Worm (Caenorhabditis elegans) whole organism, young adult: Measurements from ENCODE around the gene F21H7.2.
A peak's percentile ranks its signal among the peaks of the same experiment; 100 is the strongest.

Source experiments
- B0035.1 ChIP-seq: sonication (generic microtip); optimal IDR thresholded peaks from 2 replicates; lab custom pipeline; 2016; ENCODE audit warnings: missing genetic modification characterization, mild to moderate bottlenecking, missing compliant biosample characterization, missing genotype, missing genetic modification reagents
- B0261.1 ChIP-seq: sonication (generic microtip); optimal IDR thresholded peaks from 2 replicates; lab custom pipeline; 2016; ENCODE audit warnings: mild to moderate bottlenecking, missing genetic modification characterization, moderate library complexity, missing compliant biosample characterization
- C06A6.2 ChIP-seq: fragments of 200-800 bp; sonication (Bioruptor generic); conservative IDR thresholded peaks from 2 replicates; pipeline ENCODE4 v1.3.6; 2022; ENCODE audit warnings: missing genetic modification characterization, missing compliant biosample characterization
- D2030.7 ChIP-seq: fragments of 200-800 bp; sonication (Bioruptor generic); IDR thresholded peaks from 2 replicates; pipeline ENCODE4 v1.3.6; 2022; ENCODE audit warnings: missing genetic modification reagents, missing genetic modification characterization, missing compliant biosample characterization
- F23B12.7 ChIP-seq: sonication (generic microtip); optimal IDR thresholded peaks from 2 replicates; lab custom pipeline; 2017; ENCODE audit warnings: missing genetic modification characterization, mild to moderate bottlenecking, missing compliant biosample characterization, antibody characterized with exemption, moderate library complexity; ENCODE audit not compliant: insufficient read depth
- F33H1.4 ChIP-seq: fragments of 200-800 bp; sonication (Bioruptor generic); IDR thresholded peaks from 2 replicates; pipeline ENCODE4 v1.3.6; 2022; ENCODE audit warnings: missing genetic modification reagents, missing genetic modification characterization, missing compliant biosample characterization
- T26A5.8 ChIP-seq: sonication (generic microtip); optimal IDR thresholded peaks from 2 replicates; lab custom pipeline; 2016; ENCODE audit warnings: missing genetic modification characterization, missing compliant biosample characterization
- Y56A3A.18 ChIP-seq: fragments of 200-800 bp; sonication (Bioruptor generic); IDR thresholded peaks from 2 replicates; pipeline ENCODE4 v1.3.6; 2022; ENCODE audit warnings: missing genetic modification reagents, missing genetic modification characterization, missing compliant biosample characterization
- aptf-3 ChIP-seq: fragments of 200-800 bp; sonication (Bioruptor generic); IDR thresholded peaks from 2 replicates; pipeline ENCODE4 v1.3.6; 2022; ENCODE audit warnings: missing genetic modification characterization, missing compliant biosample characterization
- athp-1 ChIP-seq: sonication (generic microtip); optimal IDR thresholded peaks from 2 replicates; lab custom pipeline; 2017; ENCODE audit warnings: mild to moderate bottlenecking, missing genetic modification characterization, missing compliant biosample characterization
- attf-3 ChIP-seq: fragments of 200-800 bp; sonication (Bioruptor generic); conservative IDR thresholded peaks from 2 replicates; pipeline ENCODE4 v1.3.6; 2022; ENCODE audit warnings: missing genetic modification reagents, missing genetic modification characterization, missing compliant biosample characterization
- ccch-3 ChIP-seq: fragments of 200-800 bp; sonication (Bioruptor generic); optimal IDR thresholded peaks from 2 replicates; lab custom pipeline; 2018; ENCODE audit warnings: mild to moderate bottlenecking, missing genetic modification characterization, missing compliant biosample characterization
- cebp-2 ChIP-seq: fragments of 200-800 bp; sonication (Bioruptor generic); IDR thresholded peaks from 2 replicates; pipeline ENCODE4 v1.3.6; 2022; ENCODE audit warnings: missing genetic modification characterization, missing compliant biosample characterization
- ceh-100 ChIP-seq: fragments of 200-800 bp; sonication (Bioruptor generic); IDR thresholded peaks from 2 replicates; pipeline ENCODE4 v1.3.6; 2022; ENCODE audit warnings: missing genetic modification reagents, missing genetic modification characterization, missing compliant biosample characterization
- ceh-40 ChIP-seq: fragments of 200-800 bp; sonication (Bioruptor generic); IDR thresholded peaks from 2 replicates; pipeline ENCODE4 v1.3.6; 2022; ENCODE audit warnings: missing genetic modification characterization, missing compliant biosample characterization
- die-1 ChIP-seq: sonication (generic microtip); optimal IDR thresholded peaks from 2 replicates; lab custom pipeline; 2016; ENCODE audit warnings: missing genotype, mild to moderate bottlenecking, missing genetic modification characterization, missing compliant biosample characterization
- egl-18 ChIP-seq: fragments of 200-800 bp; sonication (Bioruptor generic); IDR thresholded peaks from 2 replicates; pipeline ENCODE4 v1.3.6; 2022; ENCODE audit warnings: missing genetic modification reagents, missing genetic modification characterization, missing compliant biosample characterization
- him-1 ChIP-seq: sonication (generic microtip); optimal IDR thresholded peaks from 2 replicates; lab custom pipeline; 2016; ENCODE audit warnings: missing genotype, missing genetic modification reagents, missing genetic modification characterization, missing compliant biosample characterization
- lag-1 ChIP-seq: fragments of 200-800 bp; sonication (Bioruptor generic); IDR thresholded peaks from 2 replicates; pipeline ENCODE4 v1.3.6; 2022; ENCODE audit warnings: missing genetic modification reagents, missing genetic modification characterization, missing compliant biosample characterization
- lin-26 ChIP-seq: fragments of 200-800 bp; sonication (Bioruptor generic); IDR thresholded peaks from 2 replicates; pipeline ENCODE4 v1.3.6; 2022; ENCODE audit warnings: missing genetic modification reagents, missing genetic modification characterization, missing compliant biosample characterization
- lin-54 ChIP-seq: fragments of 200-800 bp; sonication (Bioruptor generic); optimal IDR thresholded peaks from 2 replicates; lab custom pipeline; 2018; ENCODE audit warnings: mild to moderate bottlenecking, missing genetic modification characterization, missing compliant biosample characterization
- madf-6 ChIP-seq: fragments of 200-800 bp; sonication (Bioruptor generic); IDR thresholded peaks from 2 replicates; pipeline ENCODE4 v1.3.6; 2022; ENCODE audit warnings: missing genetic modification reagents, missing genetic modification characterization, missing compliant biosample characterization
- mxl-1 ChIP-seq: sonication (generic microtip); optimal IDR thresholded peaks from 2 replicates; lab custom pipeline; 2016; ENCODE audit warnings: missing genetic modification characterization, missing compliant biosample characterization
- nhr-90 ChIP-seq: sonication (generic microtip); optimal IDR thresholded peaks from 2 replicates; lab custom pipeline; 2016; ENCODE audit warnings: missing genotype, mild to moderate bottlenecking, missing genetic modification characterization, missing compliant biosample characterization
- pbrm-1 ChIP-seq: fragments of 200-800 bp; sonication (Bioruptor generic); IDR thresholded peaks from 2 replicates; pipeline ENCODE4 v1.3.6; 2022; ENCODE audit warnings: missing genetic modification reagents, missing genetic modification characterization, missing compliant biosample characterization
- snpc-1.3 ChIP-seq: sonication (generic microtip); optimal IDR thresholded peaks from 2 replicates; lab custom pipeline; 2017; ENCODE audit warnings: missing genetic modification characterization, mild to moderate bottlenecking, missing compliant biosample characterization, antibody characterized with exemption, moderate library complexity, missing genotype, missing genetic modification reagents; ENCODE audit not compliant: insufficient read depth
- snpc-4 ChIP-seq, 5 experiments: fragments of 150-350 bp in 1 of 5; sonication (generic microtip) in 4 of 5; optimal IDR thresholded peaks; 2 replicates each; lab custom pipeline; 2014 to 2018; ENCODE audit warnings: missing genetic modification characterization in 5 of 5, missing biosample characterization in 3 of 5, antibody characterized with exemption in 2 of 5, mild to moderate bottlenecking in 2 of 5, missing compliant biosample characterization in 2 of 5, missing genotype in 2 of 5, moderate library complexity in 2 of 5, missing genetic modification reagents in 1 of 5
- somi-1 ChIP-seq: fragments of 200-800 bp; sonication (Bioruptor generic); optimal IDR thresholded peaks from 2 replicates; lab custom pipeline; 2018; ENCODE audit warnings: mild to moderate bottlenecking, missing genetic modification characterization, missing compliant biosample characterization
- zfh-2 ChIP-seq: fragments of 200-800 bp; sonication (Bioruptor generic); conservative IDR thresholded peaks from 2 replicates; pipeline ENCODE4 v1.3.6; 2022; ENCODE audit warnings: missing genetic modification reagents, missing genetic modification characterization, missing compliant biosample characterization
- ztf-22 ChIP-seq: fragments of 200-800 bp; sonication (Bioruptor generic); optimal IDR thresholded peaks from 2 replicates; lab custom pipeline; 2018; ENCODE audit warnings: mild to moderate bottlenecking, missing genetic modification characterization, moderate library complexity, missing compliant biosample characterization
- ztf-25 ChIP-seq: fragments of 200-800 bp; sonication (Bioruptor generic); IDR thresholded peaks from 2 replicates; pipeline ENCODE4 v1.3.6; 2022; ENCODE audit warnings: missing genetic modification reagents, missing genetic modification characterization, missing compliant biosample characterization
- ztf-26 ChIP-seq: sonication (generic microtip); optimal IDR thresholded peaks from 2 replicates; lab custom pipeline; 2017; ENCODE audit warnings: missing genetic modification characterization, missing compliant biosample characterization
- ztf-28 ChIP-seq: fragments of 200-800 bp; sonication (Bioruptor generic); IDR thresholded peaks from 2 replicates; pipeline ENCODE4 v1.3.6; 2022; ENCODE audit warnings: missing genetic modification reagents, missing genetic modification characterization, missing compliant biosample characterization

The F21H7.2 gene

DNA sequence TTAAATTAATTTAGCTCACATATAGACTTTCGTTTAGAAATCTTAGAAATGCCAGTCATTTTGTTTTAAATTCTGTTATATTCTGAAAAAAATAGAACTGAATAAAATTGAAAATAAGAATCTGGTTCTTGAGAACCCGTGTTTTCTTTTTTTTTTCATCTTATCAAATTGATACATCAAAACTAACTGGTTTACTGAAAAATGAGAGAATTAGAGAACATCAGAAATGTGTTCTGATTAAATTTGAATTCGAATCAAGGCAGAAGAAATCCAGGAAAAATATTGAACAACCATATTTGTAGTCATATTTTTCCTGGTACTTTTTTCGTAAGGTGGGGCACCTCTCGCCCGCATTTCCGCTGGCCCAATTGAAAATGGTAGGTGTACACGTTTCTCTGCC lies 11.3 kb downstream of the F21H7.2 start, which contains the start of gene F11A5.15:
F11A5.15 (minus strand) TSS at position 101 of the 400 bp plus-strand sequence.
- no peak for TF ChIP-seq ztf-22
- TF ChIP-seq him-1 (tag; lab: Kevin White, UChicago), result no peak
- no peak for TF ChIP-seq pbrm-1
- no peak for TF ChIP-seq ccch-3 (GFP tag; lab: Kevin White, UChicago)
- TF ChIP-seq aptf-3 (GFP tag; lab: Robert Waterston, UW), result no peak
- no peak for TF ChIP-seq snpc-1.3 (tag; lab: Kevin White, UChicago)
- TF ChIP-seq ztf-25, result no peak
- TF ChIP-seq ceh-40 (GFP tag; lab: Robert Waterston, UW), result no peak
- TF ChIP-seq D2030.7, result no peak
- TF ChIP-seq snpc-4 (GFP tag; optimal IDR thresholded peaks at IDR 0.05; lab: Kevin White, UChicago), result no peak
- TF ChIP-seq snpc-4 (tag; optimal IDR thresholded peaks at IDR 0.05; lab: Kevin White, UChicago), result no peak
- TF ChIP-seq B0035.1 (tag; lab: Kevin White, UChicago), result no peak
- no peak for TF ChIP-seq athp-1
- no peak for TF ChIP-seq F23B12.7

- no peak for TF ChIP-seq zfh-2 (GFP tag; lab: Robert Waterston, UW)
- no peak for TF ChIP-seq Y56A3A.18
- no peak for TF ChIP-seq F33H1.4
- no peak for TF ChIP-seq F23B12.7
- TF ChIP-seq die-1 (tag; lab: Kevin White, UChicago), result no peak
- no peak for TF ChIP-seq madf-6 (GFP tag; lab: Robert Waterston, UW)
- no peak for TF ChIP-seq cebp-2 (GFP tag; lab: Robert Waterston, UW)
- TF ChIP-seq mxl-1, result no peak
- no peak for TF ChIP-seq egl-18 (GFP tag; lab: Robert Waterston, UW)
Measured at ce11 chrV:16214505-16214904, 15.3 kb downstream of the F21H7.2 start, which contains the start of gene F11A5.9. Gene F11A5.9, plus strand, starts transcription at chrV:16214890.

DNA sequence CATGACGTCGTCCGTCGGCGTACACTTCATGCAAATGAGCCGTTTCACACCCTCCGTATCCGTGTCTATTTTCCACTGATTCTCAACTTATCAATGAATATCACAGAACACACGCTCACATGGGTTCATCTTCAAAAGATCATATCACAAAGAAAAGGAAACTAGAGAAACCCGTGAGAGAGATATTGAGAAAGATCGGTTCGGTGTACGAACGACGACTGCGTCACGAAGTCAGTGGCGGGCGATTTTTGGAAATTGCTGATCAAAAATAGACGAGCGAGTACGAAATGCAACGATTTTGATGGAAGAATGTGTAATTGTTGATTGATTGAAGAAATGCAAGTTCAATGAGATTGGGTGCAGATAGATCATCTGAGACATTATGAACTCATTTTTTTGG lies 16.5 kb downstream of the F21H7.2 start:
- TF ChIP-seq ztf-26 (tag; lab: Kevin White, UChicago) (peak; percentile 65), somi-1 (peak; percentile 30), ceh-100 (GFP tag; lab: Robert Waterston, UW) (no peak), C06A6.2 (GFP tag; lab: Robert Waterston, UW) (peak; percentile 58; the same call in 1 of the 2 replicates), lin-26 (GFP tag; lab: Robert Waterston, UW) (no peak)

- no peak for TF ChIP-seq ztf-28 (GFP tag; lab: Robert Waterston, UW)
- no peak for TF ChIP-seq T26A5.8
- TF ChIP-seq nhr-90 (tag; lab: Kevin White, UChicago), result no peak
- no peak for TF ChIP-seq B0261.1 (tag; lab: Kevin White, UChicago)
- TF ChIP-seq attf-3 (GFP tag; lab: Robert Waterston, UW), result no peak
- TF ChIP-seq lag-1 (GFP tag; lab: Robert Waterston, UW), result no peak
- no peak for TF ChIP-seq lin-54 (GFP tag; lab: Kevin White, UChicago)
- TF ChIP-seq, all 124 proteins: peak for 0
Measured at ce11 chrV:16211713-16212112, 18.1 kb downstream of the F21H7.2 start.
